Fruit fly (Drosophila melanogaster): ENCODE results near the gene CG13698.

DNA sequence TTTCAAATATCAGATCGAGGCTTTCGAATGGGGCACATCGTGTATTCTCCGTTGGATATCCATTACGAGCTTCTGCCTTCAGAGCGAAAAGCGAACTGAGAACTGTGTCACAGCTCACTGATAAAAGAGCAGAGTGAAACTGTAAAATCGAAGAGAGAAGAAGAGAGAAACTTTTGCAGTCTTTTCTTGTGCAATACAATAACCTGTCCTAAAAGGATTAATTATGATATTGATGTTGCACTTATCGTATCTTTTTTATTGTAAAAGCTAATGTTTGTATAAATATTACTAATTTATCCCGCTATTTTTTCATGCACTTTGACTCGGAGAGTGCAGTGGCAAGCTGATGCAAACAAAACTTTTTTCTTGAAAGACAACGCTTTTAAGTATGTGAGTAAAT lies 31.0 kb downstream of the CG13698 start:
- no peak for TF ChIP-seq Ets65A (GFP tag)
- no peak for TF ChIP-seq CG9876 (GFP tag; optimal IDR thresholded peaks at IDR 0.05)
- TF ChIP-seq tin (GFP tag; optimal IDR thresholded peaks at IDR 0.05): no peak
- TF ChIP-seq CG11093 (GFP tag; IDR thresholded peaks at IDR 0.05): no peak
- no peak for TF ChIP-seq Abd-B (GFP tag; optimal IDR thresholded peaks at IDR 0.05)
- no peak for TF ChIP-seq CG10321 (GFP tag; IDR thresholded peaks at IDR 0.05)
- TF ChIP-seq CG30431 (GFP tag; optimal IDR thresholded peaks at IDR 0.05): no peak
